Fruit fly (Drosophila melanogaster): ENCODE results near the gene CG5916.

CG5916 gene

DNA sequence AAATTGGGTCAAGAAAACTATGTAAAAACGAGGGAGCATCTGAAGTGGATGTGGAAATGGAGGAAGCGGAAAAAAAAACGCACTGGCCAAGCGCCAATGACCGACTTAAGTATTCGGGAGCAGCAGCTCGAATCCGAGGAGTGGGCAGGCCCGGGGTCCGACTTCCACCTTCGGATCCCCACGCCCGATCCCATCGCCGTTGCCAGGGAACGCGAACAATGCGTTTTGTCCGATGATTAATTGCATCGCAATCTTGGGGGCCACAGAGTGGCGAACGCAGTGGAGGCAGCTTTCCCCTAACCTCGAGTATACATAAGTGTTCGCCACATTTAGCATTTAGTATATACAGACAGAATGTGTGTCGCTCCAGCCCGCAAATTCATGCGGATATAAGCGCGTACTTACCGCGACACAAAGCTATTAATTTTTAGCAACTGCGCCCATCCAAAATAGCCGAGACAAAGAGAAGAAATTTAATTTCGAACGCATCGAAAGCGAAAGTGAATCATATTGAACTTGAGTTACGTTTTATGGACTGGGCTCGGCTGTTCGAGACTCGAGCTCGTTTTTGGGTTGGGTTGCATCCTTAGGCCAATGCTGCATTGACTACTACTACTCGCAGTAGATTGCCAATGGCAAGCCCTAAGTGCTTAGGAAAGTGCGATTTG lies 40.9 kb upstream of the CG5916 start:
- TF ChIP-seq EcR (GFP tag; optimal IDR thresholded peaks at IDR 0.05) (peak; percentile 67), CG10348 (GFP tag; IDR thresholded peaks at IDR 0.05) (no peak)

DNA sequence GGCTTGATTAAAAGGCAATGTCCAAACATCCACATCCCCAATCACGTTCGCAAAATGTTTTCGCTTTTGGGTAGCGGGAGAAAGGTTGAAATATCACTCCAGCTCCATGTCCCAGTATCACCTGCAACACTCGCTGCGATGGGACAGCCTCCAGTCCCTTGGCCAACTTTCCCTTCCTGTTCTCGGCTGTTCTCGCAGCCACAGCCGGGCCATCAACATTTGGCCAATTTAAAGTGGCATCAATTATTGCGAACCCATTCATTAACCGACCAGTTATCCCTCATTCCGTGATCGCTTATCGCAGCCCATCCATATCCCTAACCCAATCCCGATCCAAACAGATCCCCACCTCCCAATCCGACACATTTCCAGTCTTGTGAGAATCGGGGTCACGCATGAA lies 33.7 kb upstream of the CG5916 start:
- TF ChIP-seq CG14655 (GFP tag; optimal IDR thresholded peaks at IDR 0.05): no peak
- TF ChIP-seq Snoo (tag; optimal IDR thresholded peaks at IDR 0.05): no peak
- TF ChIP-seq Ets98B (GFP tag; IDR thresholded peaks at IDR 0.05): no peak
- no peak for TF ChIP-seq CG15710 (tag; optimal IDR thresholded peaks at IDR 0.05)
- TF ChIP-seq CG8301 (tag; optimal IDR thresholded peaks at IDR 0.05): no peak
- no peak for TF ChIP-seq CG8159 (tag; optimal IDR thresholded peaks at IDR 0.05)
- TF ChIP-seq Pif1B (GFP tag; optimal IDR thresholded peaks at IDR 0.05): no peak
- no peak for TF ChIP-seq CG17806 (tag; optimal IDR thresholded peaks at IDR 0.05)
- TF ChIP-seq rn (GFP tag; IDR thresholded peaks at IDR 0.05): no peak

DNA sequence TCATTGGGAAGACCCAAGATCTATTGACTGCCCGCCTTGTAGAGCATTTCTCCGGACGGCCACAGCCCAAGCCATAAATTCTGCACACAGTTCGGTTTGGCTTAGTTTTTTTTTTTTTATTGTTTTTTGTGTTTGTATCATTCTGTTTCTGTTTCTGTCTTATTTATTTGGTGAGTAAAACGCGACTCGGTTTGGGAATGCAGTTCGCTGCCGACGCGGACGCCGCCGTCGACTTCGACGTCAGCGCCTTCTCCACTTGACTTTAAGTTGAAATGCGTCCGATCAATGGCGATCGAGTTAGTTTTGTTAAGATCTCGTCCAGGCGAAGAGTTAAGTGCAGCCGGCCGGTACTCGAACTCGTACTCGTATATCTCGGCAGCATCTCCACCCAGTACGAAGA lies 31.0 kb upstream of the CG5916 start, which contains the start of gene Sb:
Gene Sb, plus strand, starts transcription at position 301 of the 400 bp plus-strand sequence.
- TF ChIP-seq Pif1A (GFP tag; optimal IDR thresholded peaks at IDR 0.05) (no peak), EcR (GFP tag; optimal IDR thresholded peaks at IDR 0.05) (no peak), rn (GFP tag; IDR thresholded peaks at IDR 0.05) (no peak), CG34367 (tag; optimal IDR thresholded peaks at IDR 0.05) (no peak), Ets98B (GFP tag; IDR thresholded peaks at IDR 0.05) (no peak), CG10348 (GFP tag; IDR thresholded peaks at IDR 0.05) (no peak), CG14655 (GFP tag; optimal IDR thresholded peaks at IDR 0.05) (no peak), CG8159 (tag; optimal IDR thresholded peaks at IDR 0.05) (no peak), fd96Ca (GFP tag; IDR thresholded peaks at IDR 0.05) (no peak), Snoo (tag; optimal IDR thresholded peaks at IDR 0.05) (no peak), Pif1B (GFP tag; optimal IDR thresholded peaks at IDR 0.05) (no peak), CG4496 (GFP tag; IDR thresholded peaks at IDR 0.05) (no peak), CG15710 (tag; optimal IDR thresholded peaks at IDR 0.05) (no peak), D1 (tag; optimal IDR thresholded peaks at IDR 0.05) (no peak), CG13204 (GFP tag; optimal IDR thresholded peaks at IDR 0.05) (no peak), CG9948 (tag; optimal IDR thresholded peaks at IDR 0.05) (no peak)

DNA sequence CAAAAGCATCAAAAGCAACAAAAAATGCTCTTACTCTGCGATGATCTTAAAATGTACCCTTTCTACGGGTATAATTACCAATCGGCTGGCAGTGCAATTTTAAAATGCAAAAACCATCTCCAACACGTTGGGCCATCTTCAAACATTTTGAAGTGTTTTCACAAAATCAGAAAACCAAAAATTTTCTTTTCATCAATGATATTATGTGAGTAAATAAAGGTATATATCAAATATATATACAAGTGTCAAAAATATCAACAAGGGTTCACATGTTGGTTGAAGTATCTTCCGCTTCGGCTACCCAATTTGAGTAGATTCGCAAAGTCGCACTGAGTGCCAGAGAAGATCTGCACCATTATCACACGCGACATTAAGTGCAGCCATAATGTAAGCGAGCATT lies 29.5 kb upstream of the CG5916 start:
- TF ChIP-seq CG32121 (GFP tag; IDR thresholded peaks at IDR 0.05) (no peak), Pif1B (GFP tag; optimal IDR thresholded peaks at IDR 0.05) (peak; percentile 63), CG14655 (GFP tag; optimal IDR thresholded peaks at IDR 0.05) (peak; percentile 42), CG12605 (GFP tag; IDR thresholded peaks at IDR 0.05) (no peak), CG15710 (tag; optimal IDR thresholded peaks at IDR 0.05) (no peak), CG10348 (GFP tag; IDR thresholded peaks at IDR 0.05) (no peak), gl (tag; optimal IDR thresholded peaks at IDR 0.05) (no peak), CG9948 (tag; optimal IDR thresholded peaks at IDR 0.05) (peak; percentile 30), CG17806 (tag; optimal IDR thresholded peaks at IDR 0.05) (peak; percentile 15), CG34367 (tag; optimal IDR thresholded peaks at IDR 0.05) (no peak), EcR (GFP tag; optimal IDR thresholded peaks at IDR 0.05) (no peak), Pif1A (GFP tag; optimal IDR thresholded peaks at IDR 0.05) (peak; percentile 23), CG8301 (tag; optimal IDR thresholded peaks at IDR 0.05) (peak; percentile 17), CG8159 (tag; optimal IDR thresholded peaks at IDR 0.05) (peak; percentile 47)

DNA sequence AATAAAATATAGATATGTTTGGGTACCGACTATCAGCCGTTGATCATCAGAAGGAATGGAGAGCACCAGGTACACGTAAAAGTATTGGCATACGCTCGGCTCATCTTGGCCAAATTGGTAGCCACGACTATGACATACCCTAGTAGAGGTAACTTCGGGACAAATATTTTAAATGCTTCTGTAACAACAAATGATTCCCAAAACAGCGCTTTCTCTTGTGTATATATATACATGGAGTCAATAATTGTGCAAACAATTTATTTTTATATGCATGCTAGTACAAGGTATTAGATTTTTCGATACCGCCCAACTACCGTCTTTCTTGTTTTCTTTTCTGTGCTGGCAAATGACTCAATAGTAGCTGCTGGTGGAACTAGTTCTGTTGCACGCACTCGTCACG lies 27.4 kb upstream of the CG5916 start:
- TF ChIP-seq Snoo (tag; optimal IDR thresholded peaks at IDR 0.05) (no peak), CG8301 (tag; optimal IDR thresholded peaks at IDR 0.05) (peak; percentile 93), CG4496 (GFP tag; IDR thresholded peaks at IDR 0.05) (peak; percentile 92), CG15710 (tag; optimal IDR thresholded peaks at IDR 0.05) (peak; percentile 22), CG34367 (tag; optimal IDR thresholded peaks at IDR 0.05) (peak; percentile 30), Ets98B (GFP tag; IDR thresholded peaks at IDR 0.05) (peak; percentile 87), D1 (tag; optimal IDR thresholded peaks at IDR 0.05) (no peak), Pif1A (GFP tag; optimal IDR thresholded peaks at IDR 0.05) (peak; percentile 82), CG12605 (GFP tag; IDR thresholded peaks at IDR 0.05) (peak; percentile 73), CG17806 (tag; optimal IDR thresholded peaks at IDR 0.05) (peak; percentile 45), Pif1B (GFP tag; optimal IDR thresholded peaks at IDR 0.05) (peak; percentile 77), CG14655 (GFP tag; optimal IDR thresholded peaks at IDR 0.05) (peak; percentile 93), rn (GFP tag; IDR thresholded peaks at IDR 0.05) (peak; percentile 59; the same call in 1 of the 2 replicates), CG9948 (tag; optimal IDR thresholded peaks at IDR 0.05) (peak; percentile 62), EcR (GFP tag; optimal IDR thresholded peaks at IDR 0.05) (no peak), CG8159 (tag; optimal IDR thresholded peaks at IDR 0.05) (peak; percentile 36), fd96Ca (GFP tag; IDR thresholded peaks at IDR 0.05) (peak; percentile 88), CG13204 (GFP tag; optimal IDR thresholded peaks at IDR 0.05) (no peak), CG10348 (GFP tag; IDR thresholded peaks at IDR 0.05) (peak; percentile 30; the same call in 1 of the 2 replicates), CG32121 (GFP tag; IDR thresholded peaks at IDR 0.05) (peak; percentile 78), gl (tag; optimal IDR thresholded peaks at IDR 0.05) (no peak)

DNA sequence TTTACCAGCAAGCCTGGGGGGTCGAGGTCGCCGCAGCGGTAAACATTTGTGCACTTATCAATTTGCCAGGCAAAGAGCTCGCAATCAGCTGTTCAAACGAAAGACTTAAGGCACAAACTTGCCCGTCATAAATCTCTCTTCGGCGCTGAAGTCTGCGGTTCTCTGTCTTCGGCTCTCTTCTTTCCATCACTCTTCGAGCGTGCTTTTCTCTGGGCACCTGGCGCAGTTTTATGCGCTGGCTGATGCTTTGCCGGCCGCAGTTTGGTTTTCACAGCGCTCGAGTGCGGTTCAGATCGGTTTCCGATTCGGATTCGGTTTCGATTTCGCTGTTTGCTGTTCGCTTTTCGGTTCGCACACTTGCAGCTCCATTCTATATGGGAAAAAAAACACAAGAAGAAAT lies 18.4 kb upstream of the CG5916 start:
- peak; percentile 14; the same call in 1 of the 2 replicates for TF ChIP-seq Ets98B (GFP tag; IDR thresholded peaks at IDR 0.05)
- 0 out of 2 replicates have a peak, but pooled peaks have one; percentile 21 for TF ChIP-seq CG12605 (GFP tag; IDR thresholded peaks at IDR 0.05)
- TF ChIP-seq EcR (GFP tag; optimal IDR thresholded peaks at IDR 0.05): no peak
- peak; percentile 6 for TF ChIP-seq CG13204 (GFP tag; optimal IDR thresholded peaks at IDR 0.05)
- TF ChIP-seq fd96Ca (GFP tag; IDR thresholded peaks at IDR 0.05): peak; percentile 45; the same call in 1 of the 3 replicates

Measured in whole organism, pupa.